Fruit fly (Drosophila melanogaster) whole organism, embryonic: ENCODE measurements around the gene gogo.

Experiments used
- Aef1 ChIP-seq: fragments of 200-800 bp; sonication (Bioruptor generic); IDR thresholded peaks from 3 replicates; pipeline ENCODE4 v1.3.6; 2022; ENCODE audit warnings: missing biosample characterization, missing genetic modification characterization
- BEAF-32 ChIP-seq: fragments of 200-800 bp; sonication (Bioruptor generic); optimal IDR thresholded peaks from 3 replicates; lab custom pipeline; 2017; ENCODE audit warnings: missing biosample characterization, missing genetic modification characterization, mild to moderate bottlenecking, moderate library complexity, missing genetic modification reagents
- Blimp-1 ChIP-seq: fragments of 200-800 bp; sonication (Bioruptor generic); optimal IDR thresholded peaks from 3 replicates; lab custom pipeline; 2018; ENCODE audit warnings: missing biosample characterization, missing genetic modification characterization, mild to moderate bottlenecking, moderate library complexity, missing genetic modification reagents
- CG10321 ChIP-seq: fragments of 200-800 bp; sonication (Bioruptor generic); IDR thresholded peaks from 2 replicates; pipeline ENCODE4 v1.3.6; 2022; ENCODE audit warnings: missing biosample characterization, missing genetic modification characterization
- CG11247 ChIP-seq: fragments of 200-800 bp; sonication (Bioruptor generic); IDR thresholded peaks from 2 replicates; pipeline ENCODE4 v1.3.6; 2022; ENCODE audit warnings: missing biosample characterization, missing genetic modification characterization
- CG12659 ChIP-seq: fragments of 200-800 bp; sonication (Bioruptor generic); optimal IDR thresholded peaks from 3 replicates; lab custom pipeline; 2017; ENCODE audit warnings: mild to moderate bottlenecking, missing biosample characterization, missing genetic modification reagents, missing genetic modification characterization
- CG12942 ChIP-seq: fragments of 200-800 bp; sonication (Bioruptor generic); optimal IDR thresholded peaks from 3 replicates; lab custom pipeline; 2016; ENCODE audit warnings: missing biosample characterization, missing genetic modification characterization
- CG13287 ChIP-seq: fragments of 200-800 bp; sonication (Bioruptor generic); IDR thresholded peaks from 2 replicates; pipeline ENCODE4 v1.3.6; 2022; ENCODE audit warnings: missing biosample characterization, missing genetic modification characterization; ENCODE audit not compliant: partially characterized antibody
- CG18262 ChIP-seq: fragments of 200-800 bp; optimal IDR thresholded peaks from 3 replicates; lab custom pipeline; 2019; ENCODE audit warnings: missing biosample characterization, mild to moderate bottlenecking, missing genetic modification characterization, moderate library complexity
- CG1832 ChIP-seq: fragments of 200-800 bp; sonication (Bioruptor generic); optimal IDR thresholded peaks from 2 replicates; lab custom pipeline; 2017; ENCODE audit warnings: missing biosample characterization, mild to moderate bottlenecking, missing genetic modification characterization, inconsistent platforms
- CG2875 ChIP-seq: fragments of 200-800 bp; sonication (Bioruptor generic); optimal IDR thresholded peaks from 2 replicates; lab custom pipeline; 2017; ENCODE audit warnings: missing biosample characterization, mild to moderate bottlenecking, missing genetic modification characterization, missing genetic modification reagents
- CG34422 ChIP-seq: fragments of 200-800 bp; sonication (Bioruptor generic); IDR thresholded peaks from 3 replicates; pipeline ENCODE4 v1.3.6; 2022; ENCODE audit warnings: missing biosample characterization, missing genetic modification characterization
- CG5180 ChIP-seq: fragments of 200-800 bp; sonication (Bioruptor generic); optimal IDR thresholded peaks from 3 replicates; lab custom pipeline; 2017; ENCODE audit warnings: missing biosample characterization, missing genetic modification characterization, mild to moderate bottlenecking, moderate library complexity, missing genetic modification reagents
- CG5953 ChIP-seq: fragments of 200-800 bp; sonication (Bioruptor generic); IDR thresholded peaks from 2 replicates; pipeline ENCODE4 v1.3.6; 2022; ENCODE audit warnings: missing biosample characterization, missing genetic modification characterization
- CG6813 ChIP-seq: fragments of 200-800 bp; sonication (Bioruptor generic); optimal IDR thresholded peaks from 2 replicates; lab custom pipeline; 2017; ENCODE audit warnings: missing biosample characterization, missing genetic modification characterization, mild to moderate bottlenecking, moderate library complexity, missing genetic modification reagents
- CG9727 ChIP-seq: fragments of 200-800 bp; sonication (Bioruptor generic); optimal IDR thresholded peaks from 3 replicates; lab custom pipeline; 2017; ENCODE audit warnings: missing biosample characterization, mild to moderate bottlenecking, missing genetic modification characterization
- Deaf1 ChIP-seq: fragments of 200-800 bp; optimal IDR thresholded peaks from 3 replicates; lab custom pipeline; 2019; ENCODE audit warnings: missing biosample characterization, mild to moderate bottlenecking, missing genetic modification characterization, moderate library complexity
- Dek ChIP-seq: fragments of 200-800 bp; sonication (Bioruptor generic); optimal IDR thresholded peaks from 3 replicates; lab custom pipeline; 2019; ENCODE audit warnings: missing biosample characterization, mild to moderate bottlenecking, missing genetic modification characterization, moderate library complexity
- HmgD ChIP-seq: fragments of 200-800 bp; sonication (Bioruptor generic); optimal IDR thresholded peaks from 3 replicates; lab custom pipeline; 2016; ENCODE audit warnings: missing biosample characterization, missing genetic modification characterization
- Hr39 ChIP-seq: fragments of >200 bp; optimal IDR thresholded peaks from 2 replicates; lab custom pipeline; 2017
- MBD-R2 ChIP-seq: fragments of 200-800 bp; sonication (Bioruptor generic); IDR thresholded peaks from 2 replicates; pipeline ENCODE4 v1.3.6; 2022; ENCODE audit warnings: missing biosample characterization, missing genetic modification characterization
- Med ChIP-seq: fragments of 200-800 bp; sonication (Bioruptor generic); peaks from one replicate; lab custom pipeline; 2016; ENCODE audit warnings: missing biosample characterization, missing genetic modification characterization, mild to moderate bottlenecking, inconsistent platforms, moderate library complexity
- Myb ChIP-seq: fragments of 200-800 bp; sonication (Bioruptor generic); optimal IDR thresholded peaks from 2 replicates; lab custom pipeline; 2016; ENCODE audit warnings: missing biosample characterization, missing genetic modification characterization
- Ravus ChIP-seq: fragments of 200-800 bp; sonication (Bioruptor generic); IDR thresholded peaks from 2 replicates; pipeline ENCODE4 v1.3.6; 2022; ENCODE audit warnings: missing biosample characterization, missing genetic modification characterization
- Scr ChIP-seq: fragments of 200-800 bp; sonication (Bioruptor generic); IDR thresholded peaks from 2 replicates; pipeline ENCODE4 v1.3.6; 2022; ENCODE audit warnings: missing biosample characterization, missing genetic modification characterization; ENCODE audit not compliant: partially characterized antibody
- bigmax ChIP-seq: fragments of 200-800 bp; sonication (Bioruptor generic); optimal IDR thresholded peaks from 2 replicates; lab custom pipeline; 2018; ENCODE audit warnings: missing biosample characterization, mild to moderate bottlenecking, missing genetic modification characterization
- br ChIP-seq: fragments of >200 bp; optimal IDR thresholded peaks from 2 replicates; lab custom pipeline; 2017
- bsh ChIP-seq, 2 experiments: fragments of 200-800 bp; sonication (Bioruptor generic); optimal IDR thresholded peaks; 2 replicates each; lab custom pipeline; 2017 to 2018; ENCODE audit warnings: mild to moderate bottlenecking in 2 of 2, missing biosample characterization in 2 of 2, missing genetic modification characterization in 2 of 2, moderate library complexity in 1 of 2
- cg ChIP-seq: fragments of 200-800 bp; sonication (Bioruptor generic); optimal IDR thresholded peaks from 3 replicates; lab custom pipeline; 2019; ENCODE audit warnings: missing biosample characterization, mild to moderate bottlenecking, missing genetic modification characterization, moderate library complexity
- chif ChIP-seq, 2 experiments: fragments of 200-800 bp; sonication (Bioruptor generic); optimal IDR thresholded peaks; 3 replicates each; lab custom pipeline; 2016; ENCODE audit warnings: missing biosample characterization in 2 of 2, missing genetic modification characterization in 2 of 2
- chinmo ChIP-seq: fragments of 200-800 bp; sonication (Bioruptor generic); IDR thresholded peaks from 4 replicates; pipeline ENCODE4 v1.3.6; 2022; ENCODE audit warnings: missing biosample characterization, missing genetic modification characterization; ENCODE audit not compliant: partially characterized antibody
- crol ChIP-seq: fragments of 200-800 bp; sonication (Bioruptor generic); IDR thresholded peaks from 2 replicates; pipeline ENCODE4 v1.3.6; 2022; ENCODE audit warnings: missing biosample characterization, missing genetic modification characterization
- cwo ChIP-seq: fragments of 200-800 bp; sonication (Bioruptor generic); optimal IDR thresholded peaks from 3 replicates; lab custom pipeline; 2017; ENCODE audit warnings: missing biosample characterization, missing genetic modification characterization, mild to moderate bottlenecking, moderate library complexity, missing genetic modification reagents
- dm ChIP-seq: fragments of 200-800 bp; sonication (Bioruptor generic); optimal IDR thresholded peaks from 3 replicates; lab custom pipeline; 2016; ENCODE audit warnings: missing biosample characterization, missing genetic modification characterization
- eyg ChIP-seq: fragments of 200-800 bp; sonication (Bioruptor generic); optimal IDR thresholded peaks from 3 replicates; lab custom pipeline; 2016; ENCODE audit warnings: missing biosample characterization, missing genetic modification characterization
- ftz-f1 ChIP-seq: fragments of 200-800 bp; sonication (Bioruptor generic); optimal IDR thresholded peaks from 2 replicates; lab custom pipeline; 2016; ENCODE audit warnings: missing biosample characterization, missing genetic modification characterization
- inv ChIP-seq: fragments of 200-800 bp; sonication (Bioruptor generic); IDR thresholded peaks from 2 replicates; pipeline ENCODE4 v1.3.6; 2022; ENCODE audit warnings: missing biosample characterization, missing genetic modification characterization; ENCODE audit not compliant: partially characterized antibody
- pfk ChIP-seq: fragments of 200-800 bp; sonication (Bioruptor generic); optimal IDR thresholded peaks from 2 replicates; lab custom pipeline; 2018; ENCODE audit warnings: missing biosample characterization, mild to moderate bottlenecking, missing genetic modification characterization, moderate library complexity
- pzg ChIP-seq: fragments of 200-800 bp; sonication (Bioruptor generic); optimal IDR thresholded peaks from 3 replicates; lab custom pipeline; 2018; ENCODE audit warnings: missing biosample characterization, mild to moderate bottlenecking, missing genetic modification characterization, moderate library complexity
- rib ChIP-seq: fragments of 200-800 bp; sonication (Bioruptor generic); IDR thresholded peaks from 2 replicates; pipeline ENCODE4 v1.3.6; 2022; ENCODE audit warnings: missing biosample characterization, missing genetic modification characterization
- row ChIP-seq: fragments of 200-800 bp; sonication (Bioruptor generic); IDR thresholded peaks from 3 replicates; pipeline ENCODE4 v1.3.6; 2022; ENCODE audit warnings: missing biosample characterization, missing genetic modification characterization
- sens ChIP-seq: fragments of 200-800 bp; sonication (Bioruptor generic); peaks from one replicate; lab custom pipeline; 2016; ENCODE audit warnings: missing biosample characterization, missing genetic modification characterization
- sr ChIP-seq: fragments of 200-800 bp; sonication (Bioruptor generic); IDR thresholded peaks from 3 replicates; pipeline ENCODE4 v1.3.6; 2022; ENCODE audit warnings: missing biosample characterization, missing genetic modification characterization
- vnd ChIP-seq: fragments of 200-800 bp; sonication (Bioruptor generic); IDR thresholded peaks from 3 replicates; pipeline ENCODE4 v1.3.6; 2022; ENCODE audit warnings: missing biosample characterization, missing genetic modification characterization; ENCODE audit not compliant: partially characterized antibody
- vvl ChIP-seq: fragments of 200-800 bp; sonication (Bioruptor generic); IDR thresholded peaks from 2 replicates; pipeline ENCODE4 v1.3.6; 2022; ENCODE audit warnings: missing biosample characterization, missing genetic modification characterization
- wor ChIP-seq: fragments of 200-800 bp; sonication (Bioruptor generic); IDR thresholded peaks from 2 replicates; pipeline ENCODE4 v1.3.6; 2022; ENCODE audit warnings: missing biosample characterization, missing genetic modification characterization
- yki ChIP-seq: fragments of >200 bp; optimal IDR thresholded peaks from 3 replicates; lab custom pipeline; 2018

The gogo gene

dm6 chr3L:20230178-20230775, 64.7 kb downstream of the gogo start (continued):
- no peak for TF ChIP-seq CG12659 (GFP tag; lab: Kevin White, UChicago)
- TF ChIP-seq CG9727 = no peak
- no peak for TF ChIP-seq wor (GFP tag; lab: Robert Waterston, UW)
- peak; percentile 31; the same call in 1 of the 2 replicates for TF ChIP-seq CG13287 (GFP tag; lab: Robert Waterston, UW)
- TF ChIP-seq dm (GFP tag; lab: Kevin White, UChicago) = no peak
- TF ChIP-seq cg (GFP tag; lab: Kevin White, UChicago) = peak; percentile 45
- no peak for TF ChIP-seq Dek (tag; lab: Kevin White, UChicago)
- no peak; the same call in 1 of the 2 replicates for TF ChIP-seq crol
- peak; percentile 52 for TF ChIP-seq Med
- TF ChIP-seq CG2875 (GFP tag; lab: Kevin White, UChicago) = no peak
- TF ChIP-seq CG5953 (GFP tag; lab: Robert Waterston, UW) = 0 out of 2 replicates have a peak, but pooled peaks have one; percentile 10
- TF ChIP-seq CG6813 = no peak
- TF ChIP-seq CG18262 (tag; lab: Kevin White, UChicago) = no peak
- TF ChIP-seq Ravus (GFP tag; lab: Robert Waterston, UW) = no peak
- peak in 1 of 2 experiments; percentile 23 for TF ChIP-seq bsh (GFP tag; optimal IDR thresholded peaks at IDR 0.05; lab: Kevin White, UChicago)
- no peak for TF ChIP-seq Aef1 (GFP tag; lab: Robert Waterston, UW)
- 0 out of 3 replicates have a peak, but pooled peaks have one; percentile 33 for TF ChIP-seq vnd (GFP tag; lab: Robert Waterston, UW)
- no peak for TF ChIP-seq eyg (GFP tag; lab: Kevin White, UChicago)
- no peak for TF ChIP-seq CG34422
- peak; percentile 26 for TF ChIP-seq BEAF-32 (GFP tag; lab: Kevin White, UChicago)
- peak; percentile 43 for TF ChIP-seq cwo (GFP tag; lab: Kevin White, UChicago)
- TF ChIP-seq bigmax = peak; percentile 43
- TF ChIP-seq ftz-f1 (GFP tag; lab: Kevin White, UChicago) = peak; percentile 91
- no peak for TF ChIP-seq Hr39 (lab: Kevin White, UChicago)
- TF ChIP-seq Deaf1 (tag; lab: Kevin White, UChicago) = peak; percentile 83
- peak; percentile 86; the same call in 3 of the 4 replicates for TF ChIP-seq chinmo
- TF ChIP-seq Blimp-1 (GFP tag; lab: Kevin White, UChicago) = peak; percentile 99
- TF ChIP-seq row (GFP tag; lab: Robert Waterston, UW) = no peak
- TF ChIP-seq CG10321 = no peak
- peak; percentile 4 for TF ChIP-seq pzg
- peak; percentile 41; the same call in 1 of the 2 replicates for TF ChIP-seq inv
- TF ChIP-seq MBD-R2 (GFP tag; lab: Robert Waterston, UW) = peak; percentile 19; the same call in 1 of the 2 replicates
- no peak for TF ChIP-seq br
- TF ChIP-seq vvl (GFP tag; lab: Robert Waterston, UW) = 0 out of 2 replicates have a peak, but pooled peaks have one; percentile 21
- no peak for TF ChIP-seq chif (GFP tag; optimal IDR thresholded peaks at IDR 0.05; lab: Kevin White, UChicago)
- peak; percentile 48; the same call in 1 of the 2 replicates for TF ChIP-seq Scr (GFP tag; lab: Robert Waterston, UW)
- no peak for TF ChIP-seq pfk (GFP tag; lab: Kevin White, UChicago)
- no peak for TF ChIP-seq CG1832
- TF ChIP-seq sr (GFP tag; lab: Robert Waterston, UW) = no peak
- no peak for TF ChIP-seq CG12942 (GFP tag; lab: Kevin White, UChicago)
- peak; percentile 46 for TF ChIP-seq sens (GFP tag; lab: Kevin White, UChicago)
- TF ChIP-seq CG11247 = no peak
- TF ChIP-seq HmgD (GFP tag; lab: Kevin White, UChicago) = no peak
- TF ChIP-seq rib = peak; percentile 33; the same call in 1 of the 2 replicates
- no peak for TF ChIP-seq yki (lab: Kevin White, UChicago)
- TF ChIP-seq Myb (GFP tag; lab: Kevin White, UChicago) = peak; percentile 47
- peak; percentile 69 for TF ChIP-seq CG5180 (GFP tag; lab: Kevin White, UChicago)
